Fruit fly (Drosophila melanogaster): Measurements from ENCODE around the gene CG14100.
A peak's percentile ranks its signal among the peaks of the same experiment; 100 is the strongest.

CG14100 gene

dm6 chr3L:19590422-19590821 is at the start of gene CG14100 (continued):
- TF ChIP-seq Sox14 (GFP tag; optimal IDR thresholded peaks at IDR 0.05): peak; percentile 100
- peak; percentile 100 for TF ChIP-seq Sox102F (GFP tag; optimal IDR thresholded peaks at IDR 0.05)
- TF ChIP-seq CG7368 (GFP tag; optimal IDR thresholded peaks at IDR 0.05): peak; percentile 100
- TF ChIP-seq lz (GFP tag; optimal IDR thresholded peaks at IDR 0.05): peak; percentile 100
- peak; percentile 100 for TF ChIP-seq Eip93F (GFP tag; optimal IDR thresholded peaks at IDR 0.05)
- peak; percentile 99 for TF ChIP-seq fd85E (GFP tag; optimal IDR thresholded peaks at IDR 0.05)
- peak; percentile 99 for TF ChIP-seq dsx (GFP tag; optimal IDR thresholded peaks at IDR 0.05; ENCODE audit: poor library complexity, severe bottlenecking)
- TF ChIP-seq spab (GFP tag; optimal IDR thresholded peaks at IDR 0.05): peak; percentile 100

- TF ChIP-seq esn (GFP tag; optimal IDR thresholded peaks at IDR 0.05): peak; percentile 52
- TF ChIP-seq acj6 (GFP tag; optimal IDR thresholded peaks at IDR 0.05): peak; percentile 10
- peak; percentile 17 for TF ChIP-seq CG6808 (GFP tag; optimal IDR thresholded peaks at IDR 0.05)
- TF ChIP-seq achi (GFP tag; optimal IDR thresholded peaks at IDR 0.05): no peak
- peak; percentile 2 for TF ChIP-seq dsx (GFP tag; optimal IDR thresholded peaks at IDR 0.05; ENCODE audit: poor library complexity, severe bottlenecking)
- TF ChIP-seq CG31627 (GFP tag; optimal IDR thresholded peaks at IDR 0.05): no peak
- TF ChIP-seq CG8119 (GFP tag; IDR thresholded peaks at IDR 0.05): no peak
- TF ChIP-seq CG1621 (tag; optimal IDR thresholded peaks at IDR 0.05): no peak
- TF ChIP-seq salr (GFP tag; optimal IDR thresholded peaks at IDR 0.05): no peak
- peak; percentile 67 for TF ChIP-seq fkh (GFP tag; optimal IDR thresholded peaks at IDR 0.05)
- TF ChIP-seq lz (GFP tag; optimal IDR thresholded peaks at IDR 0.05): peak; percentile 3
- peak; percentile 84 for TF ChIP-seq Eip78C (GFP tag)
- TF ChIP-seq CG6276 (GFP tag; optimal IDR thresholded peaks at IDR 0.05): no peak
- TF ChIP-seq CG15336 (GFP tag; IDR thresholded peaks at IDR 0.05): peak; percentile 37; the same call in 1 of the 2 replicates
- no peak for TF ChIP-seq CG11762 (GFP tag; optimal IDR thresholded peaks at IDR 0.05; ENCODE audit: insufficient read depth)
- TF ChIP-seq Met (GFP tag; optimal IDR thresholded peaks at IDR 0.05): peak; percentile 47
- peak; percentile 27 for TF ChIP-seq Sox102F (GFP tag; optimal IDR thresholded peaks at IDR 0.05)
- peak; percentile 22 for TF ChIP-seq Smox (GFP tag; optimal IDR thresholded peaks at IDR 0.05)
- TF ChIP-seq cyc (GFP tag; optimal IDR thresholded peaks at IDR 0.05): peak; percentile 8
- peak; percentile 2 for TF ChIP-seq Ets96B (tag; optimal IDR thresholded peaks at IDR 0.05)
- TF ChIP-seq OdsH (GFP tag; optimal IDR thresholded peaks at IDR 0.05): peak; percentile 13
- TF ChIP-seq Sox14 (GFP tag; optimal IDR thresholded peaks at IDR 0.05): peak; percentile 8
- peak; percentile 38 for TF ChIP-seq CG3032 (tag; optimal IDR thresholded peaks at IDR 0.05)
- peak; percentile 16 for TF ChIP-seq pdm3 (GFP tag; optimal IDR thresholded peaks at IDR 0.05)
- TF ChIP-seq CG10631 (GFP tag; optimal IDR thresholded peaks at IDR 0.05): peak; percentile 33
- TF ChIP-seq Eip75B (GFP tag; optimal IDR thresholded peaks at IDR 0.05): peak; percentile 8
- no peak for TF ChIP-seq Eip93F (GFP tag; optimal IDR thresholded peaks at IDR 0.05)
Measured at dm6 chr3L:19636821-19637460, 46.6 kb upstream of the CG14100 start.

dm6 chr3L:19635478-19635996 is 45.2 kb upstream of the CG14100 start, which contains the start of gene wnd:
Gene wnd, minus strand, starts transcription at chr3L:19635783.
- TF ChIP-seq CG6276 (GFP tag; optimal IDR thresholded peaks at IDR 0.05) (no peak), Smox (GFP tag; optimal IDR thresholded peaks at IDR 0.05) (no peak), CG7368 (GFP tag; optimal IDR thresholded peaks at IDR 0.05) (no peak), fkh (GFP tag; optimal IDR thresholded peaks at IDR 0.05) (peak; percentile 55), CG8119 (GFP tag; IDR thresholded peaks at IDR 0.05) (peak; percentile 32; the same call in 1 of the 3 replicates), Hr38 (GFP tag; optimal IDR thresholded peaks at IDR 0.05) (no peak), acj6 (GFP tag; optimal IDR thresholded peaks at IDR 0.05) (no peak), salr (GFP tag; optimal IDR thresholded peaks at IDR 0.05) (no peak), Gug (GFP tag; IDR thresholded peaks at IDR 0.05) (no peak), CG6854 (GFP tag; optimal IDR thresholded peaks at IDR 0.05) (peak; percentile 3), Sox14 (GFP tag; optimal IDR thresholded peaks at IDR 0.05) (no peak), Hr39 (GFP tag; optimal IDR thresholded peaks at IDR 0.05) (no peak), Blimp-1 (GFP tag; optimal IDR thresholded peaks at IDR 0.05) (no peak), CG6808 (GFP tag; optimal IDR thresholded peaks at IDR 0.05) (no peak), ss (GFP tag; optimal IDR thresholded peaks at IDR 0.05) (peak in 1 of 2 experiments; percentile 42), CG15336 (GFP tag; IDR thresholded peaks at IDR 0.05) (peak; percentile 69), CG6792 (GFP tag; optimal IDR thresholded peaks at IDR 0.05) (no peak), Sox102F (GFP tag; optimal IDR thresholded peaks at IDR 0.05) (peak; percentile 34), eg (GFP tag; IDR thresholded peaks at IDR 0.05) (no peak), dac (GFP tag; optimal IDR thresholded peaks at IDR 0.05) (no peak), Eip78C (GFP tag) (peak; percentile 66), Lpt (GFP tag; optimal IDR thresholded peaks at IDR 0.05) (peak; percentile 29), CG31627 (GFP tag; optimal IDR thresholded peaks at IDR 0.05) (no peak), net (GFP tag; optimal IDR thresholded peaks at IDR 0.05) (no peak), CG32006 (GFP tag; optimal IDR thresholded peaks at IDR 0.05) (no peak), topi (GFP tag; optimal IDR thresholded peaks at IDR 0.05) (no peak), cyc (GFP tag; optimal IDR thresholded peaks at IDR 0.05) (no peak), CG9139 (GFP tag; optimal IDR thresholded peaks at IDR 0.05) (peak; percentile 12)

Measured in whole organism, prepupa.